ENCODE assay signal across 3 fruit fly cellular contexts in genomic region chrX:14727580-14727979, dm6.
TF ChIP-seq lines count a peak whose summit lies in the region.

No protein-coding gene starts in this region.

- no peak for TF ChIP-seq CTCF in whole organism, embryonic (GFP tag; optimal IDR thresholded peaks at IDR 0.05; lab: Kevin White, UChicago)

TF ChIP-seq in whole organism, embryonic, 481 proteins besides CTCF, POLR2A, EP300 and RAD21 (continues in another document):
- TF ChIP-seq CG11398 (GFP tag; optimal IDR thresholded peaks at IDR 0.05; lab: Kevin White, UChicago) (no peak), Vsx1 (GFP tag; optimal IDR thresholded peaks at IDR 0.05; lab: Kevin White, UChicago) (no peak), ash1 (GFP tag; optimal IDR thresholded peaks at IDR 0.05; lab: Kevin White, UChicago) (no peak), Gug (GFP tag; IDR thresholded peaks at IDR 0.05; lab: Robert Waterston, UW) (no peak), dysf (GFP tag; IDR thresholded peaks at IDR 0.05; lab: Robert Waterston, UW) (peak; percentile 67), vnd (GFP tag; IDR thresholded peaks at IDR 0.05; lab: Robert Waterston, UW; ENCODE audit: partially characterized antibody) (no peak), HLH3B (GFP tag; IDR thresholded peaks at IDR 0.05; lab: Robert Waterston, UW) (no peak), CG6813 (GFP tag; optimal IDR thresholded peaks at IDR 0.05; lab: Kevin White, UChicago) (peak; percentile 47), CG7357 (GFP tag; IDR thresholded peaks at IDR 0.05; lab: Robert Waterston, UW) (no peak), Eip74EF (GFP tag; optimal IDR thresholded peaks at IDR 0.05; lab: Kevin White, UChicago) (peak in 1 of 2 experiments; percentile 22), CG9215 (GFP tag; IDR thresholded peaks at IDR 0.05; lab: Robert Waterston, UW) (no peak), chif (GFP tag; optimal IDR thresholded peaks at IDR 0.05; lab: Kevin White, UChicago) (no peak), CG34422 (GFP tag; IDR thresholded peaks at IDR 0.05; lab: Robert Waterston, UW) (no peak), Meics (GFP tag; optimal IDR thresholded peaks at IDR 0.05; lab: Kevin White, UChicago) (peak; percentile 41), CG8281 (tag; optimal IDR thresholded peaks at IDR 0.05; lab: Kevin White, UChicago) (no peak), sd (tag; optimal IDR thresholded peaks at IDR 0.05; lab: Kevin White, UChicago) (no peak), CG9876 (GFP tag; optimal IDR thresholded peaks at IDR 0.05; lab: Kevin White, UChicago) (no peak), dimm (GFP tag; IDR thresholded peaks at IDR 0.05; lab: Robert Waterston, UW) (no peak), ab (GFP tag; optimal IDR thresholded peaks at IDR 0.05; lab: Kevin White, UChicago) (no peak), Ssrp (tag; optimal IDR thresholded peaks at IDR 0.05; lab: Kevin White, UChicago) (no peak), Doc3 (GFP tag; IDR thresholded peaks at IDR 0.05; lab: Robert Waterston, UW; ENCODE audit: partially characterized antibody) (no peak), Neu2 (GFP tag; optimal IDR thresholded peaks at IDR 0.05; lab: Kevin White, UChicago; ENCODE audit: borderline replicate concordance) (no peak), CG4820 (GFP tag; optimal IDR thresholded peaks at IDR 0.05; lab: Kevin White, UChicago) (no peak), Abd-B (GFP tag; optimal IDR thresholded peaks at IDR 0.05; lab: Kevin White, UChicago) (no peak), CG33557 (GFP tag; optimal IDR thresholded peaks at IDR 0.05; lab: Kevin White, UChicago) (no peak), CG11695 (GFP tag; IDR thresholded peaks at IDR 0.05; lab: Robert Waterston, UW) (no peak), CG17829 (tag; optimal IDR thresholded peaks at IDR 0.05; lab: Kevin White, UChicago) (peak; percentile 23), sisA (GFP tag; IDR thresholded peaks at IDR 0.05; lab: Robert Waterston, UW) (no peak; the same call in 1 of the 2 replicates), CG18764 (GFP tag; optimal IDR thresholded peaks at IDR 0.05; lab: Kevin White, UChicago) (no peak), Rfx (GFP tag; IDR thresholded peaks at IDR 0.05; lab: Robert Waterston, UW) (peak; percentile 40; the same call in 1 of the 2 replicates), CG15696 (tag; optimal IDR thresholded peaks at IDR 0.05; lab: Kevin White, UChicago) (no peak)

TF ChIP-seq in whole organism, prepupa, 60 proteins besides CTCF, POLR2A, EP300 and RAD21:
- TF ChIP-seq Ets96B (tag; optimal IDR thresholded peaks at IDR 0.05; lab: Kevin White, UChicago), result peak; percentile 40
- peak; percentile 66 for TF ChIP-seq svp (GFP tag; lab: Kevin White, UChicago)
- peak; percentile 12 for TF ChIP-seq net (GFP tag; optimal IDR thresholded peaks at IDR 0.05; lab: Kevin White, UChicago)
- TF ChIP-seq CG34406 (GFP tag; optimal IDR thresholded peaks at IDR 0.05; lab: Kevin White, UChicago), result no peak
- TF ChIP-seq eg (GFP tag; IDR thresholded peaks at IDR 0.05; lab: Robert Waterston, UW), result peak; percentile 40; the same call in 2 of the 3 replicates
- TF ChIP-seq Gug (GFP tag; IDR thresholded peaks at IDR 0.05; lab: Robert Waterston, UW), result peak; percentile 19; the same call in 1 of the 2 replicates
- TF ChIP-seq Hr4 (GFP tag; optimal IDR thresholded peaks at IDR 0.05; lab: Kevin White, UChicago), result peak; percentile 36
- peak; percentile 5 for TF ChIP-seq CG10669 (GFP tag; optimal IDR thresholded peaks at IDR 0.05; lab: Kevin White, UChicago)
- no peak for TF ChIP-seq CG11902 (GFP tag; optimal IDR thresholded peaks at IDR 0.05; lab: Kevin White, UChicago)
- no peak for TF ChIP-seq Blimp-1 (GFP tag; optimal IDR thresholded peaks at IDR 0.05; lab: Kevin White, UChicago)
- TF ChIP-seq CG6163 (GFP tag; IDR thresholded peaks at IDR 0.05; lab: Robert Waterston, UW), result 0 out of 3 replicates have a peak, but pooled peaks have one; percentile 32
- TF ChIP-seq Lpt (GFP tag; optimal IDR thresholded peaks at IDR 0.05; lab: Kevin White, UChicago), result peak; percentile 15
- TF ChIP-seq CG6792 (GFP tag; optimal IDR thresholded peaks at IDR 0.05; lab: Kevin White, UChicago), result no peak
- no peak for TF ChIP-seq CG3919 (GFP tag; optimal IDR thresholded peaks at IDR 0.05; lab: Kevin White, UChicago)
- no peak for TF ChIP-seq acj6 (GFP tag; optimal IDR thresholded peaks at IDR 0.05; lab: Kevin White, UChicago)
- TF ChIP-seq pdm3 (GFP tag; optimal IDR thresholded peaks at IDR 0.05; lab: Kevin White, UChicago), result peak; percentile 26
- TF ChIP-seq CG32006 (GFP tag; optimal IDR thresholded peaks at IDR 0.05; lab: Kevin White, UChicago), result peak; percentile 48
- peak; percentile 23 for TF ChIP-seq OdsH (GFP tag; optimal IDR thresholded peaks at IDR 0.05; lab: Kevin White, UChicago)
- peak; percentile 5 for TF ChIP-seq CG6808 (GFP tag; optimal IDR thresholded peaks at IDR 0.05; lab: Kevin White, UChicago)
- no peak for TF ChIP-seq fkh (GFP tag; optimal IDR thresholded peaks at IDR 0.05; lab: Kevin White, UChicago)
- 0 out of 3 replicates have a peak, but pooled peaks have one; percentile 15 for TF ChIP-seq CG8119 (GFP tag; IDR thresholded peaks at IDR 0.05; lab: Robert Waterston, UW)
- peak; percentile 56 for TF ChIP-seq CG15336 (GFP tag; IDR thresholded peaks at IDR 0.05; lab: Robert Waterston, UW)
- peak; percentile 9 for TF ChIP-seq achi (GFP tag; optimal IDR thresholded peaks at IDR 0.05; lab: Kevin White, UChicago)
- TF ChIP-seq CG4318 (GFP tag; optimal IDR thresholded peaks at IDR 0.05; lab: Kevin White, UChicago), result peak; percentile 3
- peak; percentile 59 for TF ChIP-seq Eip78C (GFP tag; lab: Kevin White, UChicago)

TF ChIP-seq in whole organism, pupa, 21 proteins besides CTCF, POLR2A, EP300 and RAD21:
- TF ChIP-seq CG34367 (tag; optimal IDR thresholded peaks at IDR 0.05; lab: Kevin White, UChicago), result peak; percentile 8
- no peak for TF ChIP-seq CG12605 (GFP tag; IDR thresholded peaks at IDR 0.05; lab: Robert Waterston, UW)
- TF ChIP-seq CG13204 (GFP tag; optimal IDR thresholded peaks at IDR 0.05; lab: Kevin White, UChicago), result no peak
- TF ChIP-seq gl (tag; optimal IDR thresholded peaks at IDR 0.05; lab: Kevin White, UChicago), result no peak
- TF ChIP-seq EcR (GFP tag; optimal IDR thresholded peaks at IDR 0.05; lab: Kevin White, UChicago), result no peak
- TF ChIP-seq Pif1A (GFP tag; optimal IDR thresholded peaks at IDR 0.05; lab: Kevin White, UChicago), result no peak
- TF ChIP-seq D1 (tag; optimal IDR thresholded peaks at IDR 0.05; lab: Kevin White, UChicago), result no peak
- TF ChIP-seq Pif1B (GFP tag; optimal IDR thresholded peaks at IDR 0.05; lab: Kevin White, UChicago), result no peak
- TF ChIP-seq CG17806 (tag; optimal IDR thresholded peaks at IDR 0.05; lab: Kevin White, UChicago), result peak; percentile 31
- no peak for TF ChIP-seq Snoo (tag; optimal IDR thresholded peaks at IDR 0.05; lab: Kevin White, UChicago)
- peak; percentile 42 for TF ChIP-seq CG14655 (GFP tag; optimal IDR thresholded peaks at IDR 0.05; lab: Kevin White, UChicago)
- TF ChIP-seq rn (GFP tag; IDR thresholded peaks at IDR 0.05; lab: Robert Waterston, UW), result no peak
- no peak for TF ChIP-seq CG10348 (GFP tag; IDR thresholded peaks at IDR 0.05; lab: Robert Waterston, UW)
- peak; percentile 42 for TF ChIP-seq CG9948 (tag; optimal IDR thresholded peaks at IDR 0.05; lab: Kevin White, UChicago)
- peak; percentile 38 for TF ChIP-seq CG8159 (tag; optimal IDR thresholded peaks at IDR 0.05; lab: Kevin White, UChicago)
- TF ChIP-seq fd96Ca (GFP tag; IDR thresholded peaks at IDR 0.05; lab: Robert Waterston, UW), result no peak
- peak; percentile 45; the same call in 1 of the 3 replicates for TF ChIP-seq CG4496 (GFP tag; IDR thresholded peaks at IDR 0.05; lab: Robert Waterston, UW)
- TF ChIP-seq CG15710 (tag; optimal IDR thresholded peaks at IDR 0.05; lab: Kevin White, UChicago), result peak; percentile 23
- peak; percentile 34 for TF ChIP-seq CG8301 (tag; optimal IDR thresholded peaks at IDR 0.05; lab: Kevin White, UChicago)
- peak; percentile 36; the same call in 1 of the 2 replicates for TF ChIP-seq CG32121 (GFP tag; IDR thresholded peaks at IDR 0.05; lab: Robert Waterston, UW)
- TF ChIP-seq Ets98B (GFP tag; IDR thresholded peaks at IDR 0.05; lab: Robert Waterston, UW), result no peak

Comparison
In these comparisons a context has a peak if more than half of its experiments do, and no peak if none do; other contexts are left out.
1. Of the 7 proteins assayed by ChIP-seq in both whole organism, embryonic and whole organism, prepupa: peak only in whole organism, embryonic: Blimp-1 and Sox102F; only in whole organism, prepupa: Gug and Lpt; in both: none; in neither: 3.